Worm (Caenorhabditis elegans): ENCODE data around the gene T23B5.4.

The T23B5.4 gene

ce11 chrIV:12700944-12701343 is 26.1 kb downstream of the T23B5.4 start:
- no peak for TF ChIP-seq daf-16 (GFP tag; optimal IDR thresholded peaks at IDR 0.05)
- peak; percentile 40 for TF ChIP-seq daf-16 (tag; optimal IDR thresholded peaks at IDR 0.05)
- TF ChIP-seq hlh-11 (tag; optimal IDR thresholded peaks at IDR 0.05) = peak; percentile 37
- peak; percentile 45 for TF ChIP-seq nhr-28 (tag; optimal IDR thresholded peaks at IDR 0.05)
- 0 out of 2 replicates have a peak, but pooled peaks have one; percentile 6 for TF ChIP-seq dmd-6 (GFP tag; IDR thresholded peaks at IDR 0.05)
- no peak for TF ChIP-seq saeg-2 (GFP tag; IDR thresholded peaks at IDR 0.05)

DNA sequence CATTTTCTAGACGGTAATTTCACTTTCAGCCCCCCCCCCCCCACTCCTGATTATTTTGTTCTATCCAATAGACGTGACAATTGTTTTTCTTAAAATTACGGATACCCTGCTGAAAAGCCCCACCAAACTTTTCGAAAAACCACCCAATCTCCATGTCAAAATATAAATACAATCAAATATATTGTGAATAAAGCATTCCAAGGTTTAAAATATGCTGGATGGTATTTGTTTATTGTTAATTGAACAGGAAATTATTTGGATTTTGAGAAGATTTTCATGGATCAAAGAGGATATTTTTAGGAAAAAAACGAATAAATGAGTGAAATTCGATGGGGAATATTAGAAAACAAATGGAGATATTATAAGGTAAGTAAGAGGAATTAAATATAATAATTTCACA is 29.0 kb downstream of the T23B5.4 start, which contains the start of gene C27D8.4:
C27D8.4 (plus strand) TSS at position 301 of the 400 bp plus-strand sequence.
- TF ChIP-seq snpc-1.2 (GFP tag; IDR thresholded peaks at IDR 0.05) (no peak), tag-97 (GFP tag; IDR thresholded peaks at IDR 0.05) (no peak), madf-5 (GFP tag; IDR thresholded peaks at IDR 0.05) (no peak)

ce11 chrIV:12710996-12711395 is 36.2 kb downstream of the T23B5.4 start, which contains the start of gene C27D8.2:
C27D8.2 (plus strand) TSS chrIV:12711217.
- peak; percentile 44 for TF ChIP-seq hlh-11 (tag; optimal IDR thresholded peaks at IDR 0.05)
- TF ChIP-seq mdt-29 (GFP tag; IDR thresholded peaks at IDR 0.05) = no peak
- peak; percentile 92 for TF ChIP-seq mxl-3 (GFP tag; optimal IDR thresholded peaks at IDR 0.05)
- no peak for TF ChIP-seq lin-39 (tag; optimal IDR thresholded peaks at IDR 0.05)
- peak; percentile 85 for TF ChIP-seq nhr-28 (tag; optimal IDR thresholded peaks at IDR 0.05)
- TF ChIP-seq mdl-1 (tag; optimal IDR thresholded peaks at IDR 0.05) = peak; percentile 12 to 86
- no peak for TF ChIP-seq ama-1 (optimal IDR thresholded peaks at IDR 0.05)
- no peak for TF ChIP-seq R02D3.7 (tag; optimal IDR thresholded peaks at IDR 0.05)

- TF ChIP-seq lir-3 (tag; optimal IDR thresholded peaks at IDR 0.05) (no peak), dpl-1 (GFP tag; optimal IDR thresholded peaks at IDR 0.05) (no peak)
Observed at ce11 chrIV:12711644-12712043, 36.8 kb downstream of the T23B5.4 start, which contains the start of gene C27D8.3. C27D8.3 (minus strand) TSS chrIV:12711744.

DNA sequence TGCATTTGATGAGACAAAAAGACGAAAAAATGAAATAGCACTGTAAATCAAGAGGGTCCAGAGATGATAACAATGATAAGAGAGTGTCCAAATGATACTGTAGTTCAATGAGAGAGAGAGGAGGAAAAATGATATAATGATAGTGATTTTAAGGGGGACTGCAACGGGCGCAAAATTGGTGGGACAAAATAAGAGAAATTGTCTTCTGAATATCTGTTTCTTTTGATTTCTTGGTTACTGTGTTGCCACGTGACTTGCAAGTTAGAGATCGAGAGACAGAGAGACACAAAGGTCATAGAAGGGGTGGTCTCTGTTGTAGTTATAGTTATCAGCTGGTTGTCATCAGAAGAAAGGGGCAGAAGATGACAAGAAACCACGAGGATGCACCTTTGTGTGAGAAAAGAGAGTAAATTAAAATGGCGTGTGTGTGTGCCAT is 41.2 kb downstream of the T23B5.4 start:
- TF ChIP-seq tag-97 (GFP tag; IDR thresholded peaks at IDR 0.05) = no peak
- TF ChIP-seq lsy-2 (tag; optimal IDR thresholded peaks at IDR 0.05) = peak in 1 of 2 experiments; percentile 65
- TF ChIP-seq dmd-6 (GFP tag; IDR thresholded peaks at IDR 0.05) = peak; percentile 67
- no peak for TF ChIP-seq lin-1 (GFP tag; IDR thresholded peaks at IDR 0.05)
- TF ChIP-seq Y5F2A.4 (GFP tag; optimal IDR thresholded peaks at IDR 0.05) = no peak
- peak; percentile 69 for TF ChIP-seq cey-2 (tag; optimal IDR thresholded peaks at IDR 0.05; ENCODE audit: borderline replicate concordance, insufficient read depth)
- peak; percentile 56 for TF ChIP-seq T20F7.1 (GFP tag; optimal IDR thresholded peaks at IDR 0.05)
- no peak for TF ChIP-seq egl-27 (tag; optimal IDR thresholded peaks at IDR 0.05)
- TF ChIP-seq spr-1 (tag; optimal IDR thresholded peaks at IDR 0.05) = no peak
- TF ChIP-seq skn-1 (tag; optimal IDR thresholded peaks at IDR 0.05) = no peak
- TF ChIP-seq mdt-29 (GFP tag; IDR thresholded peaks at IDR 0.05) = peak; percentile 47; the same call in 1 of the 2 replicates
- no peak for TF ChIP-seq ceh-28 (tag; optimal IDR thresholded peaks at IDR 0.05)
- no peak for TF ChIP-seq lin-29 (GFP tag; IDR thresholded peaks at IDR 0.05)
- TF ChIP-seq dve-1 (tag; optimal IDR thresholded peaks at IDR 0.05; ENCODE audit: insufficient read depth) = peak; percentile 71
- TF ChIP-seq lin-15B (tag; optimal IDR thresholded peaks at IDR 0.05) = no peak
- no peak for TF ChIP-seq nhr-237 (tag; optimal IDR thresholded peaks at IDR 0.05)
- no peak for TF ChIP-seq hmg-1.1 (GFP tag; IDR thresholded peaks at IDR 0.05)
- no peak for TF ChIP-seq ztf-11 (tag; optimal IDR thresholded peaks at IDR 0.05)
- TF ChIP-seq F26F4.8 (GFP tag; conservative IDR thresholded peaks at IDR 0.05) = no peak
- TF ChIP-seq tra-1 (GFP tag; IDR thresholded peaks at IDR 0.05) = peak; percentile 84
- peak; percentile 78 for TF ChIP-seq mxl-3 (GFP tag; optimal IDR thresholded peaks at IDR 0.05)
- 0 out of 2 replicates have a peak, but pooled peaks have one; percentile 36 for TF ChIP-seq ceh-20 (GFP tag; IDR thresholded peaks at IDR 0.05)
- peak; percentile 15 to 86 for TF ChIP-seq mdl-1 (tag; optimal IDR thresholded peaks at IDR 0.05)
- no peak for TF ChIP-seq daf-16 (GFP tag; optimal IDR thresholded peaks at IDR 0.05)
- peak; percentile 76 for TF ChIP-seq daf-16 (tag; optimal IDR thresholded peaks at IDR 0.05)
- TF ChIP-seq nhr-28 (tag; optimal IDR thresholded peaks at IDR 0.05) = peak; percentile 93
- TF ChIP-seq nhr-10 (tag; optimal IDR thresholded peaks at IDR 0.05) = peak; percentile 66
- TF ChIP-seq hlh-30 (tag; optimal IDR thresholded peaks at IDR 0.05; ENCODE audit: insufficient read depth) = peak; percentile 88
- TF ChIP-seq madf-5 (GFP tag; IDR thresholded peaks at IDR 0.05) = no peak
- TF ChIP-seq vab-7 (GFP tag; IDR thresholded peaks at IDR 0.05) = no peak
- 0 out of 2 replicates have a peak, but pooled peaks have one; percentile 29 for TF ChIP-seq nhr-41 (GFP tag; IDR thresholded peaks at IDR 0.05)
- TF ChIP-seq pha-4 (GFP tag; IDR thresholded peaks at IDR 0.05) = no peak
- no peak for TF ChIP-seq pha-4 (tag; optimal IDR thresholded peaks at IDR 0.05)
- no peak for TF ChIP-seq daf-19 (GFP tag; conservative IDR thresholded peaks at IDR 0.05)

Data from whole organism, L4 larva.